Worm (Caenorhabditis elegans) whole organism, L3 larva: ENCODE data around the gene gcy-8.

Experiments
- aly-2 ChIP-seq: fragments of 150-350 bp; optimal IDR thresholded peaks from 2 replicates; lab custom pipeline; 2014; ENCODE audit warnings: missing biosample characterization, missing genetic modification characterization
- ceh-82 ChIP-seq: fragments of 150-350 bp; optimal IDR thresholded peaks from 2 replicates; lab custom pipeline; 2014; ENCODE audit warnings: missing biosample characterization, missing genetic modification characterization
- ceh-9 ChIP-seq: sonication (generic microtip); optimal IDR thresholded peaks from 2 replicates; lab custom pipeline; 2018; ENCODE audit warnings: missing biosample characterization, missing genetic modification characterization
- fkh-10 ChIP-seq: sonication (generic microtip); optimal IDR thresholded peaks from 2 replicates; lab custom pipeline; 2017; ENCODE audit warnings: missing biosample characterization, missing genetic modification reagents, missing genetic modification characterization
- fos-1 ChIP-seq: fragments of 150-350 bp; optimal IDR thresholded peaks from 2 replicates; lab custom pipeline; 2014; ENCODE audit warnings: missing biosample characterization, missing genetic modification characterization
- lin-15B ChIP-seq: fragments of 150-350 bp; optimal IDR thresholded peaks from 2 replicates; lab custom pipeline; 2014; ENCODE audit warnings: missing biosample characterization, missing genetic modification characterization
- nhr-43 ChIP-seq: sonication (generic microtip); optimal IDR thresholded peaks from 2 replicates; lab custom pipeline; 2016; ENCODE audit warnings: mild to moderate bottlenecking, missing genetic modification characterization, missing compliant biosample characterization; ENCODE audit not compliant: poor library complexity, severe bottlenecking
- pha-4 ChIP-seq: fragments of 150-350 bp; optimal IDR thresholded peaks from 2 replicates; lab custom pipeline; 2014; ENCODE audit warnings: missing biosample characterization, missing genetic modification reagents, missing genetic modification characterization
- unc-39 ChIP-seq: sonication (generic microtip); optimal IDR thresholded peaks from 4 replicates; lab custom pipeline; 2017; ENCODE audit warnings: missing biosample characterization, missing genetic modification characterization
- unc-62 ChIP-seq: fragments of 150-350 bp; sonication (generic microtip); optimal IDR thresholded peaks from 4 replicates; lab custom pipeline; 2014; ENCODE audit warnings: missing biosample characterization, missing genetic modification reagents, missing genetic modification characterization

ce11 chrIV:7938834-7939233 is 10.9 kb downstream of the gcy-8 start, which contains the start of gene F20D12.7:
- TF ChIP-seq unc-39 (tag; lab: Kevin White, UChicago) (no peak), unc-62 (GFP tag; lab: Kevin White, UChicago) (no peak), fkh-10 (GFP tag; lab: Kevin White, UChicago) (no peak), pha-4 (tag; lab: Kevin White, UChicago) (no peak), ceh-9 (no peak), nhr-43 (no peak), fos-1 (tag; lab: Kevin White, UChicago) (no peak), ceh-82 (tag; lab: Kevin White, UChicago) (no peak), lin-15B (tag; lab: Kevin White, UChicago) (no peak), aly-2 (tag; lab: Kevin White, UChicago) (no peak)
